Worm (Caenorhabditis elegans) whole organism, midembryonic: ENCODE measurements around the gene srw-2.

Experiments
- T22C8.4 ChIP-seq: fragments of 200-800 bp; sonication (Bioruptor generic); IDR thresholded peaks from 2 replicates; pipeline ENCODE4 v1.3.6; 2022; ENCODE audit warnings: missing genetic modification characterization, missing compliant biosample characterization
- cog-1 ChIP-seq: sonication (generic microtip); optimal IDR thresholded peaks from 2 replicates; lab custom pipeline; 2016; ENCODE audit warnings: missing genetic modification characterization, missing compliant biosample characterization
- flt-1 ChIP-seq: fragments of 200-800 bp; sonication (Bioruptor generic); IDR thresholded peaks from 2 replicates; pipeline ENCODE4 v1.3.6; 2022; ENCODE audit warnings: missing genetic modification characterization, missing compliant biosample characterization
- klf-2 ChIP-seq: fragments of 200-800 bp; sonication (Bioruptor generic); conservative IDR thresholded peaks from 2 replicates; pipeline ENCODE4 v1.3.6; 2022; ENCODE audit warnings: missing genetic modification reagents, missing genetic modification characterization, missing compliant biosample characterization
- med-1 ChIP-seq: sonication (generic microtip); optimal IDR thresholded peaks from 2 replicates; lab custom pipeline; 2017; ENCODE audit warnings: missing genetic modification characterization, mild to moderate bottlenecking, missing compliant biosample characterization, antibody characterized with exemption, missing genetic modification reagents; ENCODE audit not compliant: insufficient read depth
- ref-1 ChIP-seq: fragments of 200-800 bp; sonication (Bioruptor generic); conservative IDR thresholded peaks from 2 replicates; pipeline ENCODE4 v1.3.6; 2022; ENCODE audit warnings: missing genetic modification reagents, missing genetic modification characterization, missing compliant biosample characterization
- tab-1 ChIP-seq: fragments of 200-800 bp; sonication (Bioruptor generic); IDR thresholded peaks from 2 replicates; pipeline ENCODE4 v1.3.6; 2022; ENCODE audit warnings: missing genetic modification characterization, missing compliant biosample characterization
- ztf-23 ChIP-seq: fragments of 200-800 bp; sonication (Bioruptor generic); IDR thresholded peaks from 2 replicates; pipeline ENCODE4 v1.3.6; 2022; ENCODE audit warnings: missing genetic modification reagents, missing genetic modification characterization, missing compliant biosample characterization
- ztf-29 ChIP-seq: fragments of 200-800 bp; sonication (Bioruptor generic); IDR thresholded peaks from 2 replicates; pipeline ENCODE4 v1.3.6; 2022; ENCODE audit warnings: missing genetic modification reagents, missing genetic modification characterization, missing compliant biosample characterization

The srw-2 gene

DNA sequence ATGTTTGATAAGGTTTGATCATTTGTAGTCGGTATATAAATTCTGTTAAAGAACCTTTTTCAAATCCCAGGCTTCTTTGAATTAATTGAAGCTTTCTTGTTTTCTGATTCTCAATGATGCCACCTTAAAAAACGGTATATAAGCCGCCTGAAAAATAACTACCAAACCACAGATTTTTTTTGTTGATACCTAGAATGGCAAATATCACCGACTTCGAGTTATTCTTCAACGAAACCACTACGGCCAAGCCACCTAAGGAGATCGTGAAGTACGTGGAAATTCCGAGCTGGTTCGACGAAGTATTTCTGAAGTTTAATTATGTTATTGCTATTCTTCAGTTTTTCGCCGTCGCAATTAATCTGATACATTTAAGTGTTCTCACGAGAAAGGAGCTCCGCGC, at the start of gene srw-2:
TSS of gene srw-2 (plus strand) at position 62 of the 400 bp plus-strand sequence.
- no peak for TF ChIP-seq T22C8.4 (GFP tag; lab: Robert Waterston, UW)
- TF ChIP-seq tab-1 (GFP tag; lab: Robert Waterston, UW), result no peak
- no peak for TF ChIP-seq ztf-23 (GFP tag; lab: Robert Waterston, UW)
- TF ChIP-seq cog-1 (tag; lab: Kevin White, UChicago), result no peak
- TF ChIP-seq flt-1 (GFP tag; lab: Robert Waterston, UW), result no peak
- no peak for TF ChIP-seq med-1 (GFP tag; lab: Kevin White, UChicago)
- no peak for TF ChIP-seq klf-2 (GFP tag; lab: Robert Waterston, UW)
- no peak for TF ChIP-seq ztf-29 (GFP tag; lab: Robert Waterston, UW)
- TF ChIP-seq ref-1 (GFP tag; lab: Robert Waterston, UW), result no peak

DNA sequence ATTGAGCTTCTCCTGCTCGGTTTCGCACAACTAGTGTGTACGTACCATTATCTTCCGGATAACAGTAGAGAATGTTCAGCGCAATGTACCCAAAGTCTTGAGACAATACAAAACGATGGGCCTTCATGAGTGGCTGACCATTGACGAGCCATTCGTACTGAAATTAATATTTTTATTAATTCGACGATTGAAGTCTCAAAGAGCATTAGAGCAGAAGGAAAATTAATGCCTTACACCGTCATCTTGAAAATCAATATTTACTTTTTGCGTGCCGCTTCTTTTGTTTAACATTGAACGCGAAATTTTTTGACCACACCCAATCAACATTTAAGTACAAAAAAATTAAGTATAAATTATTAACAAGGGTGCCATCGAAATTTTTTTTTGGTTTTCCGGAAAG, 37.7 kb upstream of the srw-2 start:
- TF ChIP-seq cog-1 (tag; lab: Kevin White, UChicago), result no peak
- no peak for TF ChIP-seq ztf-29 (GFP tag; lab: Robert Waterston, UW)
- no peak for TF ChIP-seq tab-1 (GFP tag; lab: Robert Waterston, UW)
- no peak for TF ChIP-seq T22C8.4 (GFP tag; lab: Robert Waterston, UW)
- TF ChIP-seq ztf-23 (GFP tag; lab: Robert Waterston, UW), result no peak
- TF ChIP-seq med-1 (GFP tag; lab: Kevin White, UChicago), result no peak
- no peak for TF ChIP-seq klf-2 (GFP tag; lab: Robert Waterston, UW)
- no peak for TF ChIP-seq flt-1 (GFP tag; lab: Robert Waterston, UW)
- TF ChIP-seq ref-1 (GFP tag; lab: Robert Waterston, UW), result no peak

DNA sequence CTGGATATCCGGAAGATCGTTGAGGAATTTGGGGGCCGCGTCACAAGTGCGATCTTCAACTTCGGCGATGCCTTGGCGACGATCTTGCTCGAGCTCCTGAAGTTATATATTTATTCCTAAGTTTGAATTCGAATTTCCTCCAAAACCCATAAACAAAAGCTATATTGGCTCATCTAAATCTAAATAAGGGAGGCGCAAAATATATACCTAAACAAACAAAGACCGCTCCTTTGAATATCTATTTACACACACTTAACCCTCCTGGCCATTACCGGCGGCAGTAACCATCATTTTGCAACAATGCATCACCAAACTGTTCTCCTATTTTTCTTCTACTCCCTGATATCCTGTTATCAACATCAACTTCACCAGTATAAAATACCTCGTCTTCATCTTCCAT, 34.7 kb upstream of the srw-2 start, which contains the start of gene F54E2.2:
TSS of gene F54E2.2 (plus strand) at position 301 of the 400 bp plus-strand sequence.
- TF ChIP-seq ref-1 (GFP tag; lab: Robert Waterston, UW), result no peak

DNA sequence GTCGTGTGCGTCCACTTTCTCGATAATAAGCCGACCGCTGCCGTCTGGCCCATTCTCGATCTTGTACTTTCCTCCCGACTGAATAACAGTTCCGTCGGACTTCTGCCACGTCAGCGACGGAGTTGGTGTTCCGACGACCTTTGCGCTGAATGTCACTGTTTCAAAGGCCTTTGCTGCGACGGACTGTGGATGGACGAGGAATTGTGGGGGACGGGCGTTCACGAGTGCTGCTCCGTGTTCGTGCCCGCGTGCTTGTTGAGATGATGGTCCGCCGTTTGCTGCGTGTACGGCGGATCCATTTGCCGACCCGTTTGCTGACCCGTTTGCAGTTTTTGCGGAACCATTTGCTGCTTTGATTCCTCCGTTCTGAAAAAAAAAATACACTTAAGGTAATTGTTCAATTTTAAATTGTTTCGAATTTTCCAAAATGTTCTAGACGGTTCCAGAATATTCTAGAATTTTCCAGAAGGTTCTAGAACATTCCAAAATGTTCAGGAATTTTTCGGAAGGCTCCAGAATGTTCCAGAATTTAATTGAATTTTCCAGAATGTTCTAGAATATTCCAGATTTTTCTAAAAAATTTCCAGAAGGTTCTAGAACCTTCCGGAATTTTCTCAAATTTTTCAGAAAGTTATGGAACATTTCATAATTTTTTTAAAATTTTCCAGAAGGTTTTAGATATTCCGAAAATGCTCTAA, 31.4 kb upstream of the srw-2 start:
- TF ChIP-seq flt-1 (GFP tag; lab: Robert Waterston, UW) (no peak), T22C8.4 (GFP tag; lab: Robert Waterston, UW) (no peak), tab-1 (GFP tag; lab: Robert Waterston, UW) (no peak), med-1 (GFP tag; lab: Kevin White, UChicago) (no peak), ztf-29 (GFP tag; lab: Robert Waterston, UW) (no peak), klf-2 (GFP tag; lab: Robert Waterston, UW) (no peak)

DNA sequence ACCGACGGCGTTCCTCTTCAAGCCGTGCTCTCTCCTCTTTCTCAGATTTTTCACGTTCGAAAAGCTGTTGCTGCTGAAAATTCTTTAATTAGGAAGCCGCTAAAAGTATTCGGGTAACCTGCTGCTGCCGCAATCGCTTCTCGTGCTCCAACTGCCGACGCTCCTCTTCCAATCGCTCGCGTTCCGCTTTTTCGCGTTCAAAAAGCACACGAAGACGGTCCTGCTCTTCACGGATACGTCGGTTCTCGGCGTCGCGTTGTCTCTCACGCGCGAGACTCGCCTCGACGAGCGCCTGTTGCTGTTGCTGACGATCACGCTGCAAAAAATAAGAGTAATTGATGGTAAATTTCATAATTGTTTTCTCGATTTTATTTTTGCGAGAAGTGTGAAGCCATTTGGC, 30.0 kb upstream of the srw-2 start:
- no peak for TF ChIP-seq klf-2 (GFP tag; lab: Robert Waterston, UW)
- no peak for TF ChIP-seq flt-1 (GFP tag; lab: Robert Waterston, UW)
- TF ChIP-seq cog-1 (tag; lab: Kevin White, UChicago), result no peak

DNA sequence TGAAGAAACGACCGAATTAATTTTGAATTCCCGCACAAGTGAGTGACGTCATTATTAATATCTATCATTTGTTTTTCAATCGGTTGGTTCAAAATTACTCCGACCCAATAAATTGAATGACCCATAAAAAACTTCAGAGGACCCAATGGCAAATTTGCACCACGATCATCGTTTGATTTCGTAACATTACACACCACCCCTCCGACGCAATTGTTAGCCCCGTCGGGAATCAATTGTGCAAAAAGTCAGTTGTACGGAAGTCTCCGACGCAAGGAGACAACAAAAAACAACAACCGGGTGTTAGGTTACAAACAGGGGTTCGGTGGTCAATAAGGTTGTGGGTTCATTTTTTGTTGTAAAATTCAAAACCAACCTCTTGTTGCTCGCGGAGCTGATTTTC, 28.7 kb upstream of the srw-2 start:
- no peak for TF ChIP-seq ztf-29 (GFP tag; lab: Robert Waterston, UW)
- TF ChIP-seq ztf-23 (GFP tag; lab: Robert Waterston, UW), result no peak
- TF ChIP-seq T22C8.4 (GFP tag; lab: Robert Waterston, UW), result no peak
- no peak for TF ChIP-seq flt-1 (GFP tag; lab: Robert Waterston, UW)
- no peak for TF ChIP-seq cog-1 (tag; lab: Kevin White, UChicago)
- no peak for TF ChIP-seq klf-2 (GFP tag; lab: Robert Waterston, UW)
- TF ChIP-seq med-1 (GFP tag; lab: Kevin White, UChicago), result no peak
- TF ChIP-seq tab-1 (GFP tag; lab: Robert Waterston, UW), result no peak
- no peak for TF ChIP-seq ref-1 (GFP tag; lab: Robert Waterston, UW)

DNA sequence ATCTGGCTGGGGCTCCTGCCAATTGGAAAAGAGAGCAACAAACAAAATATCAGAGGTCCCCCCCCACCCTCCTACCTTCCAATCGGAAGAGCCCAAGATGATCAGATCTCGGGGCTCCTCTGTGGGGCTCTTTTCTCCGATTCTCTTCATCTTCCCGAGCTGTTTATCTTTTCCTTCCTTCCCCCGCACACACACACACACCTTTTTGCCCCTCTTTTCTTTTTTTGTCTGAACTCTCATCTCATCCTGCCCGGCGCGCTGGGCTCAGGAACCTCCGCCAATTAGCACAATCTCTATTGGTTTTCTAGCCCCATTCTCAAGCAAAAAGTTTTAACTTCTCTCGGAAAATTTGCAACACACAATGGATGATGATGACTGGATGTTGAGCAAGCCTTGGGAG, 27.4 kb upstream of the srw-2 start:
- no peak for TF ChIP-seq ztf-29 (GFP tag; lab: Robert Waterston, UW)
- no peak for TF ChIP-seq klf-2 (GFP tag; lab: Robert Waterston, UW)
- TF ChIP-seq tab-1 (GFP tag; lab: Robert Waterston, UW), result no peak
- no peak for TF ChIP-seq med-1 (GFP tag; lab: Kevin White, UChicago)
- no peak for TF ChIP-seq T22C8.4 (GFP tag; lab: Robert Waterston, UW)
- no peak for TF ChIP-seq cog-1 (tag; lab: Kevin White, UChicago)
- TF ChIP-seq flt-1 (GFP tag; lab: Robert Waterston, UW), result no peak
- TF ChIP-seq ref-1 (GFP tag; lab: Robert Waterston, UW), result no peak
- TF ChIP-seq ztf-23 (GFP tag; lab: Robert Waterston, UW), result no peak

DNA sequence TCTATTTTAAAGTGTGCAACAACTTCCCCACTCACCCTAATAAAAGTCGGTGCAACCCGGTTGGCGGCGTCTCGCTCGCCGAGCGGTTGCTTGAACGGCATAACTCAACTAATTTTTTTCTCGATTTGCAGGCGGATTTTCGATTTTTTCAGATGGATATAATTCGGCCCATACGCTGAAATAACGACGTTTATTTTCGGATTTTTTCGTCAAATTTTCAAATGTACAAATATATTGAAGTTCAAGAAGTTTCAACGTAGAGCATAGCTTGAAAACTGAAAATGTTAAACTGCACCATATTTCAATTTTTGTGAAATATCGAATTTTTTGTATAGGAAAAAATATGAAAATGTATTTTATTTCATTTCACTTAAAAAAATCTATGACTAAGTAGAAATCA, 22.9 kb upstream of the srw-2 start, which contains the start of gene ketn-1:
TSS of gene ketn-1 (minus strand) at position 101 of the 400 bp plus-strand sequence.
- TF ChIP-seq med-1 (GFP tag; lab: Kevin White, UChicago) (no peak), ztf-23 (GFP tag; lab: Robert Waterston, UW) (no peak), T22C8.4 (GFP tag; lab: Robert Waterston, UW) (no peak), cog-1 (tag; lab: Kevin White, UChicago) (no peak)

DNA sequence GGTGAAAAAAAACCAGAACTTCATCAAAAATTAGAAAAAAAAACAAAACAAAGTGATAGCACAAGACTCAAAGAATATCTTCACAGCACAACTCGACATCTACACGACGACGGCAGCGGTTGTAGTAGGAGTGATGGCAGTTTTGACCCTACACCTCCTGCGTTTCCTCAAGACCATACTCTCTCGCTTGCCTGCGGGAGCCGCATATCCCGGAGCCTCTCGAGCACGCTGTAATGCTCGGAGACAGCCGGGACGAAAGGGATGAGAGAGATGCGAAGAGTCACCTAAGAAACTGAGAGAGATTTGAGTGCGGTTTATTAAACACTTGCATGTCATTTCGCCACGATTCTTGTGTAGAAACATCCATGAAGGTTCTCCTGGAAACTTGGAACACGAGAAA, 21.2 kb upstream of the srw-2 start:
- TF ChIP-seq ref-1 (GFP tag; lab: Robert Waterston, UW), result no peak
- TF ChIP-seq cog-1 (tag; lab: Kevin White, UChicago), result no peak
- TF ChIP-seq ztf-29 (GFP tag; lab: Robert Waterston, UW), result no peak
- TF ChIP-seq flt-1 (GFP tag; lab: Robert Waterston, UW), result no peak
- no peak for TF ChIP-seq T22C8.4 (GFP tag; lab: Robert Waterston, UW)
- no peak for TF ChIP-seq ztf-23 (GFP tag; lab: Robert Waterston, UW)
- no peak for TF ChIP-seq tab-1 (GFP tag; lab: Robert Waterston, UW)
- TF ChIP-seq klf-2 (GFP tag; lab: Robert Waterston, UW), result no peak
- no peak for TF ChIP-seq med-1 (GFP tag; lab: Kevin White, UChicago)
